Fruit fly (Drosophila melanogaster) Kc167 (cell line): Measurements from ENCODE around the gene mus301.

ENCODE experiments used
- Myc ChIP-seq: fragments of >200 bp; optimal IDR thresholded peaks from 2 replicates; lab custom pipeline; 2017; ENCODE audit warnings: missing external identifiers
- h ChIP-seq: fragments of >200 bp; optimal IDR thresholded peaks from 3 replicates; lab custom pipeline; 2018; ENCODE audit warnings: missing external identifiers
- psq ChIP-seq: fragments of >200 bp; optimal IDR thresholded peaks from 2 replicates; lab custom pipeline; 2017; ENCODE audit warnings: missing external identifiers

DNA sequence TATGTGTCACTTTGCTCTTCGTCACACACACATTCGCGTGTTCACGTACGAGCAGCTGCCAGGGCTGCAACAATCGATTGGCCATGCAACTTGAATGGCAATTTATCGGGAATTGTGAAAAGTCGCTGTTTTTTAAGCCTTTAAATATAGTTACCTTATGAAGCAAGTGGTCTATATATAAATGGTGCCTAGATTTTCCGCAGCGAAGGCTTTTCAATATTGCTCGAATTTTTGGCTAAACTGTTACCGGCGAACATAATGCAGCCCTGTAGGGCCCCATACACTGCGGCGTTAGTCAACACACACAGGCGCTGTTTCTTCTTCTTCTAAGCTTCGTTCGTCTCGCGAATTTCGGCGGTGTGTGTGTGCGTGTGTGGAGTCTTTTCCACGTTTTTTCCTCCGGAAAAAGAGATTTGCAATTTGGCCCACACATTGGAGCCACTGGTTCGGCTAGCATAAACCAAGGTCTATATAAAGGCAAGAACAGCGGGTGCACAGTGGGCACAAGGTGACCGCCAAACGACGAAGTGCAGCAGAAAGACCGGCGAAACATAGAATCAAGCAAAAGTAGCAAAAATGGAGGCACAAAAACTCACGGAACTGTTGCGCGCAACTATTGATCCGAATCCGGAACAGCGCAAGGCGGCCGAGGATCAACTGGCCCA is 21.6 kb upstream of the mus301 start, which contains the start of the genes Arp3 and msk:
- TF ChIP-seq psq (lab: Kevin White, UChicago) (no peak), Myc (lab: Kevin White, UChicago) (no peak), h (no peak)
